Fruit fly (Drosophila melanogaster) whole organism, embryonic: Measurements from ENCODE around the gene CG7889.
A peak's percentile ranks its signal among the peaks of the same experiment; 100 is the strongest.

ENCODE experiments used
- Aef1 ChIP-seq: fragments of 200-800 bp; sonication (Bioruptor generic); IDR thresholded peaks from 3 replicates; pipeline ENCODE4 v1.3.6; 2022; ENCODE audit warnings: missing biosample characterization, missing genetic modification characterization
- Blimp-1 ChIP-seq: fragments of 200-800 bp; sonication (Bioruptor generic); optimal IDR thresholded peaks from 3 replicates; lab custom pipeline; 2018; ENCODE audit warnings: missing biosample characterization, missing genetic modification characterization, mild to moderate bottlenecking, moderate library complexity, missing genetic modification reagents
- CG1024 ChIP-seq: fragments of 200-800 bp; sonication (Bioruptor generic); IDR thresholded peaks from 2 replicates; pipeline ENCODE4 v1.3.6; 2022; ENCODE audit warnings: missing biosample characterization, missing genetic modification characterization
- CG12219 ChIP-seq: fragments of 200-800 bp; sonication (Bioruptor generic); optimal IDR thresholded peaks from 3 replicates; lab custom pipeline; 2018; ENCODE audit warnings: missing biosample characterization, mild to moderate bottlenecking, missing genetic modification characterization
- CG12942 ChIP-seq: fragments of 200-800 bp; sonication (Bioruptor generic); optimal IDR thresholded peaks from 3 replicates; lab custom pipeline; 2016; ENCODE audit warnings: missing biosample characterization, missing genetic modification characterization
- CG15514 ChIP-seq: fragments of 200-800 bp; sonication (Bioruptor generic); optimal IDR thresholded peaks from 3 replicates; lab custom pipeline; 2017; ENCODE audit warnings: missing biosample characterization, missing genetic modification characterization, mild to moderate bottlenecking, moderate library complexity, missing genetic modification reagents
- CG1603 ChIP-seq: fragments of 200-800 bp; sonication (Bioruptor generic); optimal IDR thresholded peaks from 2 replicates; lab custom pipeline; 2019; ENCODE audit warnings: missing biosample characterization, mild to moderate bottlenecking, missing genetic modification characterization, moderate library complexity
- CG16863 ChIP-seq: fragments of 200-800 bp; sonication (Bioruptor generic); optimal IDR thresholded peaks from 3 replicates; lab custom pipeline; 2016; ENCODE audit warnings: missing biosample characterization, missing genetic modification characterization
- CG17568 ChIP-seq: fragments of 200-800 bp; sonication (Bioruptor generic); optimal IDR thresholded peaks from 2 replicates; lab custom pipeline; 2018; ENCODE audit warnings: missing biosample characterization, mild to moderate bottlenecking, missing genetic modification characterization, moderate library complexity
- CG17912 ChIP-seq: fragments of 200-800 bp; sonication (Bioruptor generic); optimal IDR thresholded peaks from 2 replicates; lab custom pipeline; 2018; ENCODE audit warnings: missing biosample characterization, mild to moderate bottlenecking, missing genetic modification characterization
- CG2678 ChIP-seq: fragments of 200-800 bp; sonication (Bioruptor generic); optimal IDR thresholded peaks from 3 replicates; lab custom pipeline; 2019; ENCODE audit warnings: missing biosample characterization, mild to moderate bottlenecking, missing genetic modification characterization, moderate library complexity
- CG3065 ChIP-seq: fragments of 200-800 bp; sonication (Bioruptor generic); optimal IDR thresholded peaks from 2 replicates; lab custom pipeline; 2016; ENCODE audit warnings: missing biosample characterization, missing genetic modification characterization
- CG32767 ChIP-seq: fragments of 200-800 bp; sonication (Bioruptor generic); IDR thresholded peaks from 2 replicates; pipeline ENCODE4 v1.3.6; 2022; ENCODE audit warnings: missing biosample characterization, missing genetic modification characterization
- CG4707 ChIP-seq: fragments of 200-800 bp; sonication (Bioruptor generic); optimal IDR thresholded peaks from 2 replicates; lab custom pipeline; 2018; ENCODE audit warnings: missing biosample characterization, mild to moderate bottlenecking, missing genetic modification characterization, moderate library complexity
- CG4854 ChIP-seq: fragments of 200-800 bp; sonication (Bioruptor generic); optimal IDR thresholded peaks from 2 replicates; lab custom pipeline; 2016; ENCODE audit warnings: missing biosample characterization, missing genetic modification characterization, inconsistent platforms
- CG6272 ChIP-seq: fragments of 200-800 bp; sonication (Bioruptor generic); IDR thresholded peaks from 2 replicates; pipeline ENCODE4 v1.3.6; 2022; ENCODE audit warnings: missing biosample characterization, missing genetic modification characterization
- CG8089 ChIP-seq: fragments of 200-800 bp; sonication (Bioruptor generic); optimal IDR thresholded peaks from 3 replicates; lab custom pipeline; 2016; ENCODE audit warnings: missing biosample characterization, missing genetic modification characterization
- Chrac-16 ChIP-seq: fragments of 200-800 bp; sonication (Bioruptor generic); optimal IDR thresholded peaks from 3 replicates; lab custom pipeline; 2016; ENCODE audit warnings: missing biosample characterization, missing genetic modification characterization
- Doc2 ChIP-seq: fragments of 200-800 bp; sonication (Bioruptor generic); IDR thresholded peaks from 2 replicates; pipeline ENCODE4 v1.3.6; 2022; ENCODE audit warnings: missing biosample characterization, missing genetic modification characterization
- Dp ChIP-seq: fragments of 200-800 bp; sonication (Bioruptor generic); optimal IDR thresholded peaks from 2 replicates; lab custom pipeline; 2018; ENCODE audit warnings: missing biosample characterization, mild to moderate bottlenecking, missing genetic modification characterization, moderate library complexity
- Fer3 ChIP-seq: fragments of 200-800 bp; sonication (Bioruptor generic); optimal IDR thresholded peaks from 2 replicates; lab custom pipeline; 2018; ENCODE audit warnings: missing biosample characterization, mild to moderate bottlenecking, missing genetic modification characterization, moderate library complexity
- HHEX ChIP-seq: fragments of 200-800 bp; sonication (Bioruptor generic); optimal IDR thresholded peaks from 3 replicates; lab custom pipeline; 2017; ENCODE audit warnings: missing biosample characterization, mild to moderate bottlenecking, missing genetic modification characterization, missing genetic modification reagents
- HLH54F ChIP-seq: fragments of 200-800 bp; sonication (Bioruptor generic); optimal IDR thresholded peaks from 3 replicates; lab custom pipeline; 2016; ENCODE audit warnings: missing biosample characterization, missing genetic modification characterization
- Hand ChIP-seq: fragments of 200-800 bp; sonication (Bioruptor generic); optimal IDR thresholded peaks from 2 replicates; lab custom pipeline; 2017; ENCODE audit warnings: mild to moderate bottlenecking, missing biosample characterization, missing genetic modification reagents, missing genetic modification characterization
- Hmr ChIP-seq: fragments of 200-800 bp; sonication (Bioruptor generic); optimal IDR thresholded peaks from 3 replicates; lab custom pipeline; 2017; ENCODE audit warnings: mild to moderate bottlenecking, missing biosample characterization, missing genetic modification reagents, missing genetic modification characterization
- Hr78 ChIP-seq, 2 experiments: fragments of 200-800 bp in 1 of 2; fragments of >200 bp in 1 of 2; sonication (Bioruptor generic) in 1 of 2; optimal IDR thresholded peaks; 2 replicates each; lab custom pipeline; 2017 to 2019; ENCODE audit warnings: missing biosample characterization in 2 of 2, missing genetic modification characterization in 2 of 2, mild to moderate bottlenecking in 1 of 2, moderate library complexity in 1 of 2
- MESR4 ChIP-seq: fragments of 200-800 bp; sonication (Bioruptor generic); optimal IDR thresholded peaks from 2 replicates; lab custom pipeline; 2018; ENCODE audit warnings: missing biosample characterization, mild to moderate bottlenecking, missing genetic modification characterization, moderate library complexity
- Med ChIP-seq: fragments of 200-800 bp; sonication (Bioruptor generic); peaks from one replicate; lab custom pipeline; 2016; ENCODE audit warnings: missing biosample characterization, missing genetic modification characterization, mild to moderate bottlenecking, inconsistent platforms, moderate library complexity
- Oli ChIP-seq: fragments of 200-800 bp; sonication (Bioruptor generic); optimal IDR thresholded peaks from 2 replicates; lab custom pipeline; 2018; ENCODE audit warnings: missing biosample characterization, mild to moderate bottlenecking, missing genetic modification characterization, moderate library complexity
- Optix ChIP-seq: fragments of 200-800 bp; sonication (Bioruptor generic); IDR thresholded peaks from 3 replicates; pipeline ENCODE4 v1.3.6; 2022; ENCODE audit warnings: missing biosample characterization, missing genetic modification characterization
- Six4 ChIP-seq: fragments of 200-800 bp; sonication (Bioruptor generic); optimal IDR thresholded peaks from 2 replicates; lab custom pipeline; 2016; ENCODE audit warnings: missing biosample characterization, missing genetic modification characterization
- Taf1 ChIP-seq: fragments of 200-800 bp; sonication (Bioruptor generic); IDR thresholded peaks from 2 replicates; pipeline ENCODE4 v1.3.6; 2022; ENCODE audit warnings: missing biosample characterization, missing genetic modification characterization
- amos ChIP-seq: fragments of 200-800 bp; sonication (Bioruptor generic); IDR thresholded peaks from 2 replicates; pipeline ENCODE4 v1.3.6; 2022; ENCODE audit warnings: missing biosample characterization, missing genetic modification characterization; ENCODE audit not compliant: partially characterized antibody
- ash1 ChIP-seq: fragments of 200-800 bp; sonication (Bioruptor generic); optimal IDR thresholded peaks from 2 replicates; lab custom pipeline; 2018; ENCODE audit warnings: missing biosample characterization, mild to moderate bottlenecking, missing genetic modification characterization
- caup ChIP-seq: fragments of 200-800 bp; sonication (Bioruptor generic); optimal IDR thresholded peaks from 3 replicates; lab custom pipeline; 2017; ENCODE audit warnings: missing biosample characterization, mild to moderate bottlenecking, missing genetic modification characterization, moderate library complexity; ENCODE audit not compliant: severe bottlenecking
- crc ChIP-seq: fragments of 200-800 bp; sonication (Bioruptor generic); optimal IDR thresholded peaks from 2 replicates; lab custom pipeline; 2016; ENCODE audit warnings: missing biosample characterization, missing genetic modification characterization
- esg ChIP-seq: fragments of 200-800 bp; sonication (Bioruptor generic); conservative IDR thresholded peaks from 2 replicates; pipeline ENCODE4 v1.3.6; 2022; ENCODE audit warnings: missing biosample characterization, missing genetic modification characterization
- fd102C ChIP-seq: fragments of 200-800 bp; sonication (Bioruptor generic); optimal IDR thresholded peaks from 2 replicates; lab custom pipeline; 2018; ENCODE audit warnings: missing biosample characterization, mild to moderate bottlenecking, missing genetic modification characterization, moderate library complexity
- gcm ChIP-seq: fragments of 200-800 bp; sonication (Bioruptor generic); optimal IDR thresholded peaks from 2 replicates; lab custom pipeline; 2019; ENCODE audit warnings: missing biosample characterization, mild to moderate bottlenecking, missing genetic modification characterization, moderate library complexity
- inv ChIP-seq: fragments of 200-800 bp; sonication (Bioruptor generic); IDR thresholded peaks from 2 replicates; pipeline ENCODE4 v1.3.6; 2022; ENCODE audit warnings: missing biosample characterization, missing genetic modification characterization; ENCODE audit not compliant: partially characterized antibody
- lmd ChIP-seq: fragments of 200-800 bp; sonication (Bioruptor generic); IDR thresholded peaks from 2 replicates; pipeline ENCODE4 v1.3.6; 2022; ENCODE audit warnings: missing biosample characterization, missing genetic modification characterization
- nau ChIP-seq: fragments of 200-800 bp; sonication (Bioruptor generic); optimal IDR thresholded peaks from 3 replicates; lab custom pipeline; 2017; ENCODE audit warnings: missing biosample characterization, mild to moderate bottlenecking, missing genetic modification characterization, missing genetic modification reagents
- peb ChIP-seq: fragments of 200-800 bp; sonication (Bioruptor generic); IDR thresholded peaks from 2 replicates; pipeline ENCODE4 v1.3.6; 2022; ENCODE audit warnings: missing biosample characterization, missing genetic modification characterization
- pho ChIP-seq: fragments of 200-800 bp; sonication (Bioruptor generic); optimal IDR thresholded peaks from 2 replicates; lab custom pipeline; 2016; ENCODE audit warnings: missing biosample characterization, missing genetic modification characterization
- schlank ChIP-seq: fragments of 200-800 bp; sonication (Bioruptor generic); optimal IDR thresholded peaks from 2 replicates; lab custom pipeline; 2018; ENCODE audit warnings: missing biosample characterization, mild to moderate bottlenecking, missing genetic modification characterization
- shn ChIP-seq: fragments of 200-800 bp; sonication (Bioruptor generic); optimal IDR thresholded peaks from 3 replicates; lab custom pipeline; 2016; ENCODE audit warnings: missing biosample characterization, missing genetic modification characterization
- slou ChIP-seq: fragments of 200-800 bp; sonication (Bioruptor generic); optimal IDR thresholded peaks from 3 replicates; lab custom pipeline; 2016; ENCODE audit warnings: missing biosample characterization, missing genetic modification characterization
- sna ChIP-seq: fragments of 200-800 bp; sonication (Bioruptor generic); IDR thresholded peaks from 2 replicates; pipeline ENCODE4 v1.3.6; 2022; ENCODE audit warnings: missing biosample characterization, missing genetic modification characterization; ENCODE audit not compliant: partially characterized antibody
- sr ChIP-seq: fragments of 200-800 bp; sonication (Bioruptor generic); IDR thresholded peaks from 3 replicates; pipeline ENCODE4 v1.3.6; 2022; ENCODE audit warnings: missing biosample characterization, missing genetic modification characterization

Gene CG7889

dm6 chrX:19268484-19269068 lies 25.1 kb downstream of the CG7889 start, which contains the start of gene CG8010 (continued):
- TF ChIP-seq Hand (GFP tag; lab: Kevin White, UChicago) (no peak), Oli (tag; lab: Kevin White, UChicago) (no peak), Hr78 (GFP tag; optimal IDR thresholded peaks at IDR 0.05; lab: Kevin White, UChicago) (no peak), CG32767 (GFP tag; lab: Robert Waterston, UW) (no peak), peb (GFP tag; lab: Robert Waterston, UW) (no peak), CG15514 (GFP tag; lab: Kevin White, UChicago) (peak; percentile 77), Six4 (GFP tag; lab: Kevin White, UChicago) (no peak), esg (no peak), Blimp-1 (GFP tag; lab: Kevin White, UChicago) (no peak), sna (GFP tag; lab: Robert Waterston, UW) (no peak; the same call in 1 of the 2 replicates), CG4707 (GFP tag; lab: Kevin White, UChicago) (no peak), Dp (GFP tag; lab: Kevin White, UChicago) (peak; percentile 89), CG12219 (GFP tag; lab: Kevin White, UChicago) (no peak), Optix (GFP tag; lab: Robert Waterston, UW) (no peak), CG6272 (no peak), slou (GFP tag; lab: Kevin White, UChicago) (no peak), Fer3 (tag; lab: Kevin White, UChicago) (no peak), CG17568 (GFP tag; lab: Kevin White, UChicago) (no peak), Taf1 (GFP tag; lab: Robert Waterston, UW) (no peak), Hmr (GFP tag; lab: Kevin White, UChicago) (no peak), shn (no peak), pho (GFP tag; lab: Kevin White, UChicago) (no peak), Doc2 (GFP tag; lab: Robert Waterston, UW) (no peak), CG1024 (GFP tag; lab: Robert Waterston, UW) (0 out of 2 replicates have a peak, but pooled peaks have one; percentile 24), CG17912 (no peak), MESR4 (GFP tag; lab: Kevin White, UChicago) (peak; percentile 87), CG2678 (tag; lab: Kevin White, UChicago) (no peak), caup (no peak), CG16863 (GFP tag; lab: Kevin White, UChicago) (peak; percentile 10), gcm (no peak), fd102C (GFP tag; lab: Kevin White, UChicago) (no peak), HHEX (GFP tag; lab: Kevin White, UChicago) (no peak), inv (peak; percentile 33; the same call in 1 of the 2 replicates), crc (GFP tag; lab: Kevin White, UChicago) (no peak), CG12942 (GFP tag; lab: Kevin White, UChicago) (no peak), ash1 (GFP tag; lab: Kevin White, UChicago) (no peak), HLH54F (no peak), CG1603 (tag; lab: Kevin White, UChicago) (no peak), Med (GFP tag; lab: Kevin White, UChicago) (peak; percentile 80), lmd (GFP tag; lab: Robert Waterston, UW) (peak; percentile 13; the same call in 1 of the 2 replicates), nau (GFP tag; lab: Kevin White, UChicago) (no peak), Aef1 (GFP tag; lab: Robert Waterston, UW) (no peak), amos (GFP tag; lab: Robert Waterston, UW) (peak; percentile 41; the same call in 1 of the 2 replicates), CG8089 (GFP tag; lab: Kevin White, UChicago) (no peak), sr (GFP tag; lab: Robert Waterston, UW) (no peak), CG3065 (GFP tag; lab: Kevin White, UChicago) (no peak), Chrac-16 (no peak), schlank (tag; lab: Kevin White, UChicago) (no peak), CG4854 (GFP tag; lab: Kevin White, UChicago) (no peak)
